Fruit fly (Drosophila melanogaster) whole organism, embryonic: Measurements from ENCODE around the gene CG3448.

Experiments
- CG12155 ChIP-seq: fragments of 200-800 bp; sonication (Bioruptor generic); optimal IDR thresholded peaks from 3 replicates; lab custom pipeline; 2016; ENCODE audit warnings: missing biosample characterization, missing genetic modification characterization
- CG2129 ChIP-seq: fragments of 200-800 bp; sonication (Bioruptor generic); IDR thresholded peaks from 2 replicates; pipeline ENCODE4 v1.3.6; 2022; ENCODE audit warnings: missing biosample characterization, missing genetic modification characterization; ENCODE audit not compliant: partially characterized antibody
- CG2889 ChIP-seq: fragments of 200-800 bp; sonication (Bioruptor generic); IDR thresholded peaks from 3 replicates; pipeline ENCODE4 v1.3.6; 2022; ENCODE audit warnings: missing biosample characterization, missing genetic modification characterization
- CG3065 ChIP-seq: fragments of 200-800 bp; sonication (Bioruptor generic); optimal IDR thresholded peaks from 2 replicates; lab custom pipeline; 2016; ENCODE audit warnings: missing biosample characterization, missing genetic modification characterization
- CG31388 ChIP-seq: fragments of 200-800 bp; sonication (Bioruptor generic); optimal IDR thresholded peaks from 2 replicates; lab custom pipeline; 2016; ENCODE audit warnings: missing biosample characterization, missing genetic modification characterization
- CG32532 ChIP-seq: fragments of 200-800 bp; sonication (Bioruptor generic); IDR thresholded peaks from 2 replicates; pipeline ENCODE4 v1.3.6; 2022; ENCODE audit warnings: missing biosample characterization, missing genetic modification characterization
- CG4282 ChIP-seq: fragments of 200-800 bp; sonication (Bioruptor generic); optimal IDR thresholded peaks from 2 replicates; lab custom pipeline; 2016; ENCODE audit warnings: missing biosample characterization, missing genetic modification characterization
- CG4328 ChIP-seq: fragments of 200-800 bp; sonication (Bioruptor generic); optimal IDR thresholded peaks from 3 replicates; lab custom pipeline; 2017; ENCODE audit warnings: missing biosample characterization, missing genetic modification reagents, missing genetic modification characterization
- CG4424 ChIP-seq: fragments of 200-800 bp; sonication (Bioruptor generic); optimal IDR thresholded peaks from 3 replicates; lab custom pipeline; 2016; ENCODE audit warnings: missing biosample characterization, missing genetic modification characterization
- CG6272 ChIP-seq: fragments of 200-800 bp; sonication (Bioruptor generic); IDR thresholded peaks from 2 replicates; pipeline ENCODE4 v1.3.6; 2022; ENCODE audit warnings: missing biosample characterization, missing genetic modification characterization
- CG7271 ChIP-seq: fragments of 200-800 bp; sonication (Bioruptor generic); optimal IDR thresholded peaks from 2 replicates; lab custom pipeline; 2018; ENCODE audit warnings: missing biosample characterization, mild to moderate bottlenecking, missing genetic modification characterization, moderate library complexity
- CG7839 ChIP-seq: fragments of 200-800 bp; sonication (Bioruptor generic); optimal IDR thresholded peaks from 3 replicates; lab custom pipeline; 2018; ENCODE audit warnings: missing biosample characterization, mild to moderate bottlenecking, missing genetic modification characterization, moderate library complexity
- CG7987 ChIP-seq: fragments of 200-800 bp; sonication (Bioruptor generic); optimal IDR thresholded peaks from 2 replicates; lab custom pipeline; 2018; ENCODE audit warnings: missing biosample characterization, mild to moderate bottlenecking, missing genetic modification characterization, moderate library complexity
- CG8924 ChIP-seq: fragments of 200-800 bp; optimal IDR thresholded peaks from 3 replicates; lab custom pipeline; 2019; ENCODE audit warnings: missing biosample characterization, mild to moderate bottlenecking, missing genetic modification characterization, moderate library complexity
- CTCF ChIP-seq: fragments of 200-800 bp; sonication (Bioruptor generic); optimal IDR thresholded peaks from 2 replicates; lab custom pipeline; 2017; ENCODE audit warnings: missing biosample characterization, mild to moderate bottlenecking, missing genetic modification characterization, moderate library complexity
- Chrac-16 ChIP-seq: fragments of 200-800 bp; sonication (Bioruptor generic); optimal IDR thresholded peaks from 3 replicates; lab custom pipeline; 2016; ENCODE audit warnings: missing biosample characterization, missing genetic modification characterization
- Dbx ChIP-seq: fragments of 200-800 bp; sonication (Bioruptor generic); IDR thresholded peaks from 3 replicates; pipeline ENCODE4 v1.3.6; 2022; ENCODE audit warnings: missing biosample characterization, missing genetic modification characterization
- Dfd ChIP-seq, 2 experiments: fragments of >200 bp; optimal IDR thresholded peaks; 2 replicates each; lab custom pipeline; 2017; ENCODE audit warnings: missing biosample characterization in 2 of 2, missing genetic modification characterization in 2 of 2
- Elba2 ChIP-seq: fragments of 200-800 bp; sonication (Bioruptor generic); optimal IDR thresholded peaks from 3 replicates; lab custom pipeline; 2016; ENCODE audit warnings: missing biosample characterization, missing genetic modification characterization
- GATAe ChIP-seq: fragments of 200-800 bp; sonication (Bioruptor generic); conservative IDR thresholded peaks from 2 replicates; pipeline ENCODE4 v1.3.6; 2022; ENCODE audit warnings: missing biosample characterization, missing genetic modification characterization
- HLH54F ChIP-seq: fragments of 200-800 bp; sonication (Bioruptor generic); optimal IDR thresholded peaks from 3 replicates; lab custom pipeline; 2016; ENCODE audit warnings: missing biosample characterization, missing genetic modification characterization
- HLHmδ ChIP-seq: fragments of 200-800 bp; sonication (Bioruptor generic); optimal IDR thresholded peaks from 2 replicates; lab custom pipeline; 2018; ENCODE audit warnings: missing biosample characterization, mild to moderate bottlenecking, missing genetic modification characterization, moderate library complexity
- Hmx ChIP-seq: fragments of 200-800 bp; sonication (Bioruptor generic); optimal IDR thresholded peaks from 2 replicates; lab custom pipeline; 2016; ENCODE audit warnings: missing biosample characterization, missing genetic modification characterization
- Hsf ChIP-seq: fragments of 200-800 bp; sonication (Bioruptor generic); optimal IDR thresholded peaks from 3 replicates; lab custom pipeline; 2016; ENCODE audit warnings: missing biosample characterization, missing genetic modification characterization
- Mes4 ChIP-seq: fragments of 200-800 bp; sonication (Bioruptor generic); optimal IDR thresholded peaks from 2 replicates; lab custom pipeline; 2016; ENCODE audit warnings: missing biosample characterization, missing genetic modification characterization
- Opbp ChIP-seq: fragments of 200-800 bp; sonication (Bioruptor generic); IDR thresholded peaks from 3 replicates; pipeline ENCODE4 v1.3.6; 2022; ENCODE audit warnings: missing biosample characterization, missing genetic modification characterization; ENCODE audit not compliant: partially characterized antibody
- Sry-β ChIP-seq: fragments of 200-800 bp; sonication (Bioruptor generic); optimal IDR thresholded peaks from 2 replicates; lab custom pipeline; 2018; ENCODE audit warnings: missing biosample characterization, mild to moderate bottlenecking, missing genetic modification characterization, moderate library complexity
- Xbp1 ChIP-seq: fragments of 200-800 bp; sonication (Bioruptor generic); optimal IDR thresholded peaks from 3 replicates; lab custom pipeline; 2016; ENCODE audit warnings: missing biosample characterization, mild to moderate bottlenecking, missing genetic modification characterization
- amos ChIP-seq: fragments of 200-800 bp; sonication (Bioruptor generic); IDR thresholded peaks from 2 replicates; pipeline ENCODE4 v1.3.6; 2022; ENCODE audit warnings: missing biosample characterization, missing genetic modification characterization; ENCODE audit not compliant: partially characterized antibody
- ase ChIP-seq: fragments of 200-800 bp; sonication (Bioruptor generic); IDR thresholded peaks from 3 replicates; pipeline ENCODE4 v1.3.6; 2022; ENCODE audit warnings: missing biosample characterization, missing genetic modification characterization
- bab2 ChIP-seq: fragments of 200-800 bp; sonication (Bioruptor generic); optimal IDR thresholded peaks from 2 replicates; lab custom pipeline; 2016; ENCODE audit warnings: missing biosample characterization, missing genetic modification characterization
- bbx ChIP-seq: fragments of 200-800 bp; sonication (Bioruptor generic); IDR thresholded peaks from 2 replicates; pipeline ENCODE4 v1.3.6; 2022; ENCODE audit warnings: missing biosample characterization, missing genetic modification characterization; ENCODE audit not compliant: partially characterized antibody
- fd64A ChIP-seq: fragments of 200-800 bp; sonication (Bioruptor generic); optimal IDR thresholded peaks from 3 replicates; lab custom pipeline; 2018; ENCODE audit warnings: missing biosample characterization, mild to moderate bottlenecking, missing genetic modification characterization
- ind ChIP-seq: fragments of 200-800 bp; sonication (Bioruptor generic); optimal IDR thresholded peaks from 3 replicates; lab custom pipeline; 2016; ENCODE audit warnings: missing biosample characterization, missing genetic modification characterization
- inv ChIP-seq: fragments of 200-800 bp; sonication (Bioruptor generic); IDR thresholded peaks from 2 replicates; pipeline ENCODE4 v1.3.6; 2022; ENCODE audit warnings: missing biosample characterization, missing genetic modification characterization; ENCODE audit not compliant: partially characterized antibody
- kni ChIP-seq: fragments of 200-800 bp; sonication (Bioruptor generic); optimal IDR thresholded peaks from 3 replicates; lab custom pipeline; 2017; ENCODE audit warnings: mild to moderate bottlenecking, missing biosample characterization, missing genetic modification reagents, missing genetic modification characterization
- lab ChIP-seq: fragments of 200-800 bp; sonication (Bioruptor generic); optimal IDR thresholded peaks from 3 replicates; lab custom pipeline; 2017; ENCODE audit warnings: missing biosample characterization, missing genetic modification characterization, mild to moderate bottlenecking, moderate library complexity, missing genetic modification reagents
- nau ChIP-seq: fragments of 200-800 bp; sonication (Bioruptor generic); optimal IDR thresholded peaks from 3 replicates; lab custom pipeline; 2017; ENCODE audit warnings: missing biosample characterization, mild to moderate bottlenecking, missing genetic modification characterization, missing genetic modification reagents
- p53 ChIP-seq: fragments of 200-800 bp; sonication (Bioruptor generic); optimal IDR thresholded peaks from 2 replicates; lab custom pipeline; 2016; ENCODE audit warnings: missing biosample characterization, missing genetic modification characterization
- pho ChIP-seq: fragments of 200-800 bp; sonication (Bioruptor generic); optimal IDR thresholded peaks from 2 replicates; lab custom pipeline; 2016; ENCODE audit warnings: missing biosample characterization, missing genetic modification characterization
- pnt ChIP-seq: fragments of 200-800 bp; sonication (Bioruptor generic); optimal IDR thresholded peaks from 3 replicates; lab custom pipeline; 2016; ENCODE audit warnings: missing biosample characterization, missing genetic modification characterization
- prd ChIP-seq, 3 experiments: fragments of >200 bp in 2 of 3; fragments of 200-800 bp in 1 of 3; sonication (Bioruptor generic) in 1 of 3; optimal IDR thresholded peaks in 2 of 3; IDR thresholded peaks in 1 of 3; 2 replicates in 2 of 3; 3 replicates in 1 of 3; pipeline versions ENCODE4 v1.3.6 to Lab custom; 2017 to 2022; ENCODE audit warnings: missing biosample characterization in 1 of 3, missing genetic modification characterization in 1 of 3
- ranshi ChIP-seq: fragments of 200-800 bp; sonication (Bioruptor generic); IDR thresholded peaks from 2 replicates; pipeline ENCODE4 v1.3.6; 2022; ENCODE audit warnings: missing biosample characterization, missing genetic modification characterization
- row ChIP-seq: fragments of 200-800 bp; sonication (Bioruptor generic); IDR thresholded peaks from 3 replicates; pipeline ENCODE4 v1.3.6; 2022; ENCODE audit warnings: missing biosample characterization, missing genetic modification characterization
- run ChIP-seq: fragments of 200-800 bp; sonication (Bioruptor generic); optimal IDR thresholded peaks from 3 replicates; lab custom pipeline; 2018; ENCODE audit warnings: missing biosample characterization, mild to moderate bottlenecking, missing genetic modification characterization
- sens ChIP-seq: fragments of 200-800 bp; sonication (Bioruptor generic); peaks from one replicate; lab custom pipeline; 2016; ENCODE audit warnings: missing biosample characterization, missing genetic modification characterization
- tap ChIP-seq: fragments of 200-800 bp; optimal IDR thresholded peaks from 3 replicates; lab custom pipeline; 2019; ENCODE audit warnings: missing biosample characterization, mild to moderate bottlenecking, missing genetic modification characterization, moderate library complexity
- wdn ChIP-seq: fragments of 200-800 bp; sonication (Bioruptor generic); IDR thresholded peaks from 2 replicates; pipeline ENCODE4 v1.3.6; 2022; ENCODE audit warnings: missing biosample characterization, missing genetic modification characterization
- wek ChIP-seq: fragments of 200-800 bp; sonication (Bioruptor generic); optimal IDR thresholded peaks from 3 replicates; lab custom pipeline; 2018; ENCODE audit warnings: missing biosample characterization, mild to moderate bottlenecking, missing genetic modification characterization, moderate library complexity
- zen ChIP-seq: fragments of 200-800 bp; sonication (Bioruptor generic); optimal IDR thresholded peaks from 3 replicates; lab custom pipeline; 2018; ENCODE audit warnings: missing biosample characterization, mild to moderate bottlenecking, missing genetic modification characterization, moderate library complexity

The CG3448 gene

dm6 chr3L:9476829-9477228 lies 25.5 kb upstream of the CG3448 start, which contains the start of the genes Uch-L5 and Jarid2 (continued):
- TF ChIP-seq zen (tag; lab: Kevin White, UChicago) (peak; percentile 38), Elba2 (GFP tag; lab: Kevin White, UChicago) (peak; percentile 11), GATAe (GFP tag; lab: Robert Waterston, UW) (no peak), CG3065 (GFP tag; lab: Kevin White, UChicago) (no peak), prd (optimal IDR thresholded peaks at IDR 0.05; lab: Kevin White, UChicago) (no peak), prd (GFP tag; IDR thresholded peaks at IDR 0.05; lab: Robert Waterston, UW) (0 out of 3 replicates have a peak, but pooled peaks have one; percentile 27), CG7987 (peak; percentile 72), tap (tag; lab: Kevin White, UChicago) (no peak), ranshi (GFP tag; lab: Robert Waterston, UW) (peak; percentile 37; the same call in 1 of the 2 replicates), CG32532 (GFP tag; lab: Robert Waterston, UW) (0 out of 2 replicates have a peak, but pooled peaks have one; percentile 23), Opbp (GFP tag; lab: Robert Waterston, UW) (peak; percentile 69), CG7271 (tag; lab: Kevin White, UChicago) (peak; percentile 48), sens (GFP tag; lab: Kevin White, UChicago) (peak; percentile 88), Xbp1 (GFP tag; lab: Kevin White, UChicago) (peak; percentile 68), lab (GFP tag; lab: Kevin White, UChicago) (peak; percentile 65), Dfd (GFP tag; optimal IDR thresholded peaks at IDR 0.05; lab: Kevin White, UChicago) (no peak), kni (GFP tag; lab: Kevin White, UChicago) (peak; percentile 14), pho (GFP tag; lab: Kevin White, UChicago) (peak; percentile 51), CG4328 (GFP tag; lab: Kevin White, UChicago) (no peak), CG31388 (no peak), ase (0 out of 3 replicates have a peak, but pooled peaks have one; percentile 11), Sry-β (GFP tag; lab: Kevin White, UChicago) (peak; percentile 31), CG7839 (tag; lab: Kevin White, UChicago) (no peak), row (GFP tag; lab: Robert Waterston, UW) (peak; percentile 37; the same call in 2 of the 3 replicates), p53 (GFP tag; lab: Kevin White, UChicago) (peak; percentile 55), ind (GFP tag; lab: Kevin White, UChicago) (peak; percentile 63), Dbx (GFP tag; lab: Robert Waterston, UW) (0 out of 3 replicates have a peak, but pooled peaks have one; percentile 17), CTCF (GFP tag; lab: Kevin White, UChicago) (peak; percentile 59), CG2129 (no peak), run (tag; lab: Kevin White, UChicago) (no peak), HLH54F (peak; percentile 70), bbx (GFP tag; lab: Robert Waterston, UW) (0 out of 2 replicates have a peak, but pooled peaks have one; percentile 19), CG4282 (GFP tag; lab: Kevin White, UChicago) (no peak), Mes4 (peak; percentile 14), HLHmδ (GFP tag; lab: Kevin White, UChicago) (peak; percentile 24), CG12155 (GFP tag; lab: Kevin White, UChicago) (peak; percentile 45), CG4424 (GFP tag; lab: Kevin White, UChicago) (peak; percentile 28), fd64A (GFP tag; lab: Kevin White, UChicago) (no peak), wdn (GFP tag; lab: Robert Waterston, UW) (peak; percentile 47; the same call in 1 of the 2 replicates), pnt (GFP tag; lab: Kevin White, UChicago) (peak; percentile 57), nau (GFP tag; lab: Kevin White, UChicago) (no peak), CG2889 (GFP tag; lab: Robert Waterston, UW) (no peak), amos (peak; percentile 50), CG8924 (tag; lab: Kevin White, UChicago) (peak; percentile 58), Chrac-16 (GFP tag; lab: Kevin White, UChicago) (peak; percentile 32), CG6272 (GFP tag; lab: Robert Waterston, UW) (no peak), inv (GFP tag; lab: Robert Waterston, UW) (peak; percentile 41; the same call in 1 of the 2 replicates), Hsf (GFP tag; lab: Kevin White, UChicago) (peak; percentile 43), wek (peak; percentile 49), Hmx (GFP tag; lab: Kevin White, UChicago) (no peak), bab2 (GFP tag; lab: Kevin White, UChicago) (peak; percentile 15)
